Worm (Caenorhabditis elegans): ENCODE measurements around the gene unc-86.

- TF ChIP-seq lin-13 (GFP tag; optimal IDR thresholded peaks at IDR 0.05) (no peak), gmeb-1 (tag; optimal IDR thresholded peaks at IDR 0.05) (no peak), zag-1 (tag; optimal IDR thresholded peaks at IDR 0.05) (no peak), unc-39 (tag; optimal IDR thresholded peaks at IDR 0.05) (no peak), peb-1 (tag; optimal IDR thresholded peaks at IDR 0.05) (no peak), egl-27 (tag; optimal IDR thresholded peaks at IDR 0.05) (no peak), F13H6.1 (tag; optimal IDR thresholded peaks at IDR 0.05) (no peak)
Observed at ce11 chrIII:8247051-8247450, 30.9 kb upstream of the unc-86 start, which contains the start of gene C02F5.13.

Measured in whole organism, L2 larva.